Worm (Caenorhabditis elegans): ENCODE results near the gene zip-7.
A peak's percentile ranks its signal among the peaks of the same experiment; 100 is the strongest.

zip-7 gene

DNA sequence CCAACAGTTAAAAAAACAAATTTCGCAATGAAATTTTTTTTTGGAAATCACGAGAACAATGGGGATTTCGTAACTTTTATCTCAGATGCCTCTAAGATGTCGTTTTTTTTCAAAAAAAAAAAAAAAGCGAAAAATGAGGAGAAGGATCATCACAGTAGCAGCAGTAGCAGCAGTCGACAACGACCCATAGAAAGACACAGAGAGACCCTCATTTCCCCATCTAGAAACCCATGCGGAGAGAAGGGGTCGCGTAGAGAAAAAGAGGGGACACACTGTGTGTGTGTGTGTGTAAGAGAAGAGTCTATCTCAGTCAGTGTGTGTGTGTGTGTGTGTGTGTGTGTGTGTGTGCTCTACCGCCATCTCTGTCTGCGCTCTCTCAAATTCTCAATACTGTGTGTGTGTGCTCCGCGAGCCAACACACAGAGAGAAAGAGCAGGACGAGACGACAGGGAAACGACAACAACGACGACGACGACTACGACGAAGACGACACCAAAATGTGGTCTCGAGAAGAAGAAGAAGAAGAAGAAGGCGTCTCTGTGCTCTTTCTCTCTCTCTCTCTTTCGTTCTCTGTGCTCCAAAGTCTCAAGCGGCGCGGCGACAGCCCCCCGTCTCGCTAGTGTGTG lies 14.0 kb downstream of the zip-7 start:
- TF ChIP-seq C34F6.9 (tag; optimal IDR thresholded peaks at IDR 0.05) (peak; percentile 67), lin-11 (tag; optimal IDR thresholded peaks at IDR 0.05) (peak; percentile 81), lin-13 (GFP tag; optimal IDR thresholded peaks at IDR 0.05) (peak; percentile 77), F13H6.1 (tag; optimal IDR thresholded peaks at IDR 0.05) (peak; percentile 94), sma-9 (GFP tag; optimal IDR thresholded peaks at IDR 0.05) (peak; percentile 72), sma-9 (tag; optimal IDR thresholded peaks at IDR 0.05) (no peak), gmeb-1 (tag; optimal IDR thresholded peaks at IDR 0.05) (peak; percentile 31), unc-55 (GFP tag; optimal IDR thresholded peaks at IDR 0.05) (peak; percentile 69), nhr-6 (tag; optimal IDR thresholded peaks at IDR 0.05) (peak; percentile 70), mbf-1 (tag; optimal IDR thresholded peaks at IDR 0.05) (no peak), mab-5 (tag; optimal IDR thresholded peaks at IDR 0.05) (peak; percentile 53), snpc-4 (tag; optimal IDR thresholded peaks at IDR 0.05) (peak; percentile 56), skn-1 (tag; optimal IDR thresholded peaks at IDR 0.05) (no peak), blmp-1 (tag; optimal IDR thresholded peaks at IDR 0.05; ENCODE audit: insufficient read depth) (peak; percentile 42), unc-39 (tag; optimal IDR thresholded peaks at IDR 0.05) (peak; percentile 21), fos-1 (tag; optimal IDR thresholded peaks at IDR 0.05) (peak; percentile 69), ama-1 (optimal IDR thresholded peaks at IDR 0.05) (peak; percentile 9), ztf-4 (tag; optimal IDR thresholded peaks at IDR 0.05) (peak; percentile 67), ceh-82 (tag; optimal IDR thresholded peaks at IDR 0.05) (no peak), lsy-2 (tag; optimal IDR thresholded peaks at IDR 0.05) (peak; percentile 40 to 70), ceh-16 (tag; optimal IDR thresholded peaks at IDR 0.05) (no peak), zag-1 (tag; optimal IDR thresholded peaks at IDR 0.05) (peak; percentile 75), nhr-129 (tag; optimal IDR thresholded peaks at IDR 0.05) (peak; percentile 95), Y55F3AM.14 (GFP tag; optimal IDR thresholded peaks at IDR 0.05) (peak; percentile 9), nhr-25 (tag; optimal IDR thresholded peaks at IDR 0.05) (peak; percentile 69), nhr-21 (tag; optimal IDR thresholded peaks at IDR 0.05) (peak; percentile 37), mdl-1 (tag; optimal IDR thresholded peaks at IDR 0.05) (peak in 1 of 2 experiments; percentile 59), crh-2 (tag; optimal IDR thresholded peaks at IDR 0.05) (peak; percentile 84), peb-1 (tag; optimal IDR thresholded peaks at IDR 0.05) (no peak), sem-4 (tag; optimal IDR thresholded peaks at IDR 0.05) (peak; percentile 27), aly-2 (tag; optimal IDR thresholded peaks at IDR 0.05) (no peak), elt-1 (tag; optimal IDR thresholded peaks at IDR 0.05) (no peak), egl-27 (tag; optimal IDR thresholded peaks at IDR 0.05) (peak; percentile 41)

DNA sequence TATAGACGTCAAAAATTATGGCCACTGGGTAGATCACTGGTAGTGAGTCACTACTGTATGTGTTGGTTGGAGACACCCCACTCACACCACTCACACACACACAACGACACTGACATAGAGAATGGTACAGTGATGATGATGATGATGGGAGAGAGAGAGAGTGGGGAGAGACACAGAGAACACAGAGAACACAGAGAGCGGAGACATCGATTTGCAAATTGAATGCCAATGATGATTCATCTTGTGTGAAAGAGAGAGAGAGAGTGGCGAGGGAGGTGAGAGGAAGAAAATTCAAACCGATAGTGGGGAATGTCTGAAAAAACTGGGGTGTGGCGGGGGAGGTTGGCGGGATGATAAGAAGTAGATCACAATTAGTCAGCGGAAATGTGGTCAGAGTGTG lies 15.5 kb downstream of the zip-7 start:
- TF ChIP-seq sem-4 (tag; optimal IDR thresholded peaks at IDR 0.05) (no peak), gmeb-1 (tag; optimal IDR thresholded peaks at IDR 0.05) (no peak), ztf-1 (GFP tag; conservative IDR thresholded peaks at IDR 0.05) (no peak), lin-39 (tag; optimal IDR thresholded peaks at IDR 0.05) (no peak), mdl-1 (tag; optimal IDR thresholded peaks at IDR 0.05) (no peak), nhr-23 (tag; optimal IDR thresholded peaks at IDR 0.05) (no peak), ZK546.5 (tag; optimal IDR thresholded peaks at IDR 0.05) (no peak), mab-5 (tag; optimal IDR thresholded peaks at IDR 0.05) (no peak), nhr-237 (tag; optimal IDR thresholded peaks at IDR 0.05) (no peak), lsy-2 (tag; optimal IDR thresholded peaks at IDR 0.05) (peak in 1 of 2 experiments; percentile 43), elt-1 (tag; optimal IDR thresholded peaks at IDR 0.05) (no peak), R02D3.7 (tag; optimal IDR thresholded peaks at IDR 0.05) (no peak), C34F6.9 (tag; optimal IDR thresholded peaks at IDR 0.05) (peak; percentile 42), nhr-10 (tag; optimal IDR thresholded peaks at IDR 0.05) (no peak), snpc-4 (tag; optimal IDR thresholded peaks at IDR 0.05) (no peak), Y55F3AM.14 (GFP tag; optimal IDR thresholded peaks at IDR 0.05) (no peak), lin-13 (GFP tag; optimal IDR thresholded peaks at IDR 0.05) (peak; percentile 58), nhr-12 (tag; optimal IDR thresholded peaks at IDR 0.05) (no peak), unc-62 (GFP tag; optimal IDR thresholded peaks at IDR 0.05) (no peak), mbf-1 (tag; optimal IDR thresholded peaks at IDR 0.05) (no peak), ceh-16 (tag; optimal IDR thresholded peaks at IDR 0.05) (no peak), fos-1 (tag; optimal IDR thresholded peaks at IDR 0.05) (peak; percentile 100), blmp-1 (tag; optimal IDR thresholded peaks at IDR 0.05; ENCODE audit: insufficient read depth) (peak; percentile 47), skn-1 (tag; optimal IDR thresholded peaks at IDR 0.05) (no peak), ceh-82 (tag; optimal IDR thresholded peaks at IDR 0.05) (no peak), alr-1 (tag; optimal IDR thresholded peaks at IDR 0.05) (no peak), ama-1 (optimal IDR thresholded peaks at IDR 0.05) (no peak), nhr-77 (tag; optimal IDR thresholded peaks at IDR 0.05) (no peak), F13H6.1 (tag; optimal IDR thresholded peaks at IDR 0.05) (peak; percentile 37), elt-3 (tag; optimal IDR thresholded peaks at IDR 0.05) (no peak), sma-3 (GFP tag; optimal IDR thresholded peaks at IDR 0.05) (peak; percentile 78), unc-55 (GFP tag; optimal IDR thresholded peaks at IDR 0.05) (no peak), nhr-129 (tag; optimal IDR thresholded peaks at IDR 0.05) (peak; percentile 83), nhr-21 (tag; optimal IDR thresholded peaks at IDR 0.05) (peak; percentile 42), peb-1 (tag; optimal IDR thresholded peaks at IDR 0.05) (no peak), ztf-11 (tag; optimal IDR thresholded peaks at IDR 0.05) (no peak), unc-39 (tag; optimal IDR thresholded peaks at IDR 0.05) (no peak), egl-27 (tag; optimal IDR thresholded peaks at IDR 0.05) (no peak), crh-2 (tag; optimal IDR thresholded peaks at IDR 0.05) (peak; percentile 64), zag-1 (tag; optimal IDR thresholded peaks at IDR 0.05) (no peak), ztf-4 (tag; optimal IDR thresholded peaks at IDR 0.05) (peak; percentile 51), nhr-11 (tag; optimal IDR thresholded peaks at IDR 0.05) (no peak), nhr-25 (tag; optimal IDR thresholded peaks at IDR 0.05) (peak; percentile 73), aly-2 (tag; optimal IDR thresholded peaks at IDR 0.05) (no peak), nhr-6 (tag; optimal IDR thresholded peaks at IDR 0.05) (peak; percentile 40)

Measured in whole organism, L2 larva.